Fruit fly (Drosophila melanogaster) whole organism, embryonic: ENCODE measurements around the gene barr.

Experiments used
- Ada2b ChIP-seq: fragments of 200-800 bp; sonication (Bioruptor generic); IDR thresholded peaks from 2 replicates; pipeline ENCODE4 v1.3.6; 2022; ENCODE audit warnings: missing biosample characterization, missing genetic modification characterization
- Asciz ChIP-seq: fragments of 200-800 bp; sonication (Bioruptor generic); optimal IDR thresholded peaks from 2 replicates; lab custom pipeline; 2017; ENCODE audit warnings: missing biosample characterization, mild to moderate bottlenecking, missing genetic modification characterization, missing genetic modification reagents
- Atf3 ChIP-seq: fragments of 200-800 bp; sonication (Bioruptor generic); optimal IDR thresholded peaks from 3 replicates; lab custom pipeline; 2016; ENCODE audit warnings: missing biosample characterization, missing genetic modification characterization
- Bdp1 ChIP-seq: fragments of 200-800 bp; sonication (Bioruptor generic); optimal IDR thresholded peaks from 3 replicates; lab custom pipeline; 2016; ENCODE audit warnings: missing biosample characterization, missing genetic modification characterization
- CG10431 ChIP-seq: fragments of 200-800 bp; sonication (Bioruptor generic); optimal IDR thresholded peaks from 3 replicates; lab custom pipeline; 2018; ENCODE audit warnings: missing biosample characterization, mild to moderate bottlenecking, missing genetic modification characterization
- CG11695 ChIP-seq: fragments of 200-800 bp; sonication (Bioruptor generic); IDR thresholded peaks from 3 replicates; pipeline ENCODE4 v1.3.6; 2022; ENCODE audit warnings: missing biosample characterization, missing genetic modification characterization
- CG12104 ChIP-seq: fragments of 200-800 bp; sonication (Bioruptor generic); optimal IDR thresholded peaks from 3 replicates; lab custom pipeline; 2016; ENCODE audit warnings: missing biosample characterization, missing genetic modification characterization
- CG12236 ChIP-seq: fragments of 200-800 bp; sonication (Bioruptor generic); optimal IDR thresholded peaks from 2 replicates; lab custom pipeline; 2016; ENCODE audit warnings: missing biosample characterization, missing genetic modification characterization
- CG12299 ChIP-seq: fragments of 200-800 bp; sonication (Bioruptor generic); optimal IDR thresholded peaks from 2 replicates; lab custom pipeline; 2018; ENCODE audit warnings: missing biosample characterization, mild to moderate bottlenecking, missing genetic modification characterization
- CG12391 ChIP-seq: fragments of 200-800 bp; sonication (Bioruptor generic); optimal IDR thresholded peaks from 3 replicates; lab custom pipeline; 2018; ENCODE audit warnings: missing biosample characterization, mild to moderate bottlenecking, missing genetic modification characterization, moderate library complexity
- CG12659 ChIP-seq: fragments of 200-800 bp; sonication (Bioruptor generic); optimal IDR thresholded peaks from 3 replicates; lab custom pipeline; 2017; ENCODE audit warnings: mild to moderate bottlenecking, missing biosample characterization, missing genetic modification reagents, missing genetic modification characterization
- CG14014 ChIP-seq: fragments of 200-800 bp; sonication (Bioruptor generic); IDR thresholded peaks from 2 replicates; pipeline ENCODE4 v1.3.6; 2022; ENCODE audit warnings: missing biosample characterization, missing genetic modification characterization
- CG17612 ChIP-seq: fragments of 200-800 bp; sonication (Bioruptor generic); IDR thresholded peaks from 2 replicates; pipeline ENCODE4 v1.3.6; 2022; ENCODE audit warnings: missing biosample characterization, missing genetic modification characterization
- CG18599 ChIP-seq: fragments of 200-800 bp; sonication (Bioruptor generic); optimal IDR thresholded peaks from 3 replicates; lab custom pipeline; 2017; ENCODE audit warnings: missing biosample characterization, missing genetic modification characterization, mild to moderate bottlenecking, moderate library complexity, missing genetic modification reagents
- CG2889 ChIP-seq: fragments of 200-800 bp; sonication (Bioruptor generic); IDR thresholded peaks from 3 replicates; pipeline ENCODE4 v1.3.6; 2022; ENCODE audit warnings: missing biosample characterization, missing genetic modification characterization
- CG3995 ChIP-seq: fragments of 200-800 bp; sonication (Bioruptor generic); optimal IDR thresholded peaks from 3 replicates; lab custom pipeline; 2016; ENCODE audit warnings: missing biosample characterization, missing genetic modification characterization
- CG6254 ChIP-seq: fragments of 200-800 bp; sonication (Bioruptor generic); optimal IDR thresholded peaks from 3 replicates; lab custom pipeline; 2017; ENCODE audit warnings: mild to moderate bottlenecking, missing biosample characterization, missing genetic modification reagents, missing genetic modification characterization
- CG7357 ChIP-seq: fragments of 200-800 bp; sonication (Bioruptor generic); IDR thresholded peaks from 3 replicates; pipeline ENCODE4 v1.3.6; 2022; ENCODE audit warnings: missing biosample characterization, missing genetic modification characterization
- CG7556 ChIP-seq: fragments of 200-800 bp; sonication (Bioruptor generic); optimal IDR thresholded peaks from 2 replicates; lab custom pipeline; 2017; ENCODE audit warnings: missing biosample characterization, mild to moderate bottlenecking, missing genetic modification characterization
- CrebB ChIP-seq: fragments of 200-800 bp; sonication (Bioruptor generic); optimal IDR thresholded peaks from 3 replicates; lab custom pipeline; 2018; ENCODE audit warnings: missing biosample characterization, mild to moderate bottlenecking, missing genetic modification characterization
- Dbx ChIP-seq: fragments of 200-800 bp; sonication (Bioruptor generic); IDR thresholded peaks from 3 replicates; pipeline ENCODE4 v1.3.6; 2022; ENCODE audit warnings: missing biosample characterization, missing genetic modification characterization
- Drgx ChIP-seq: fragments of 200-800 bp; sonication (Bioruptor generic); IDR thresholded peaks from 2 replicates; pipeline ENCODE4 v1.3.6; 2022; ENCODE audit warnings: missing biosample characterization, missing genetic modification characterization
- Ets65A ChIP-seq: fragments of 200-800 bp; sonication (Bioruptor generic); peaks from one replicate; lab custom pipeline; 2016; ENCODE audit warnings: missing biosample characterization, missing genetic modification characterization
- Med ChIP-seq: fragments of 200-800 bp; sonication (Bioruptor generic); peaks from one replicate; lab custom pipeline; 2016; ENCODE audit warnings: missing biosample characterization, missing genetic modification characterization, mild to moderate bottlenecking, inconsistent platforms, moderate library complexity
- Meics ChIP-seq: fragments of 200-800 bp; sonication (Bioruptor generic); optimal IDR thresholded peaks from 2 replicates; lab custom pipeline; 2017; ENCODE audit warnings: missing biosample characterization, mild to moderate bottlenecking, missing genetic modification characterization
- NC2α ChIP-seq: fragments of 200-800 bp; sonication (Bioruptor generic); optimal IDR thresholded peaks from 2 replicates; lab custom pipeline; 2016; ENCODE audit warnings: missing biosample characterization, missing genetic modification characterization
- NC2β ChIP-seq: fragments of 200-800 bp; sonication (Bioruptor generic); optimal IDR thresholded peaks from 2 replicates; lab custom pipeline; 2016; ENCODE audit warnings: missing biosample characterization, missing genetic modification characterization
- Optix ChIP-seq: fragments of 200-800 bp; sonication (Bioruptor generic); IDR thresholded peaks from 3 replicates; pipeline ENCODE4 v1.3.6; 2022; ENCODE audit warnings: missing biosample characterization, missing genetic modification characterization
- Ssrp ChIP-seq: fragments of 200-800 bp; sonication (Bioruptor generic); optimal IDR thresholded peaks from 2 replicates; lab custom pipeline; 2018; ENCODE audit warnings: missing biosample characterization, mild to moderate bottlenecking, missing genetic modification characterization, moderate library complexity
- chinmo ChIP-seq: fragments of 200-800 bp; sonication (Bioruptor generic); IDR thresholded peaks from 4 replicates; pipeline ENCODE4 v1.3.6; 2022; ENCODE audit warnings: missing biosample characterization, missing genetic modification characterization; ENCODE audit not compliant: partially characterized antibody
- dpn ChIP-seq, 2 experiments: fragments of 200-800 bp; sonication (Bioruptor generic); optimal IDR thresholded peaks; 3 replicates each; lab custom pipeline; 2016; ENCODE audit warnings: missing biosample characterization in 2 of 2, missing genetic modification characterization in 2 of 2
- gem ChIP-seq: fragments of 200-800 bp; sonication (Bioruptor generic); optimal IDR thresholded peaks from 2 replicates; lab custom pipeline; 2019; ENCODE audit warnings: missing biosample characterization, mild to moderate bottlenecking, missing genetic modification characterization, moderate library complexity
- jumu ChIP-seq: fragments of 200-800 bp; sonication (Bioruptor generic); optimal IDR thresholded peaks from 3 replicates; lab custom pipeline; 2016; ENCODE audit warnings: missing biosample characterization, missing genetic modification characterization
- lab ChIP-seq: fragments of 200-800 bp; sonication (Bioruptor generic); optimal IDR thresholded peaks from 3 replicates; lab custom pipeline; 2017; ENCODE audit warnings: missing biosample characterization, missing genetic modification characterization, mild to moderate bottlenecking, moderate library complexity, missing genetic modification reagents
- lmd ChIP-seq: fragments of 200-800 bp; sonication (Bioruptor generic); IDR thresholded peaks from 2 replicates; pipeline ENCODE4 v1.3.6; 2022; ENCODE audit warnings: missing biosample characterization, missing genetic modification characterization
- nom ChIP-seq: fragments of 200-800 bp; sonication (Bioruptor generic); optimal IDR thresholded peaks from 2 replicates; lab custom pipeline; 2017; ENCODE audit warnings: missing biosample characterization, missing genetic modification characterization, mild to moderate bottlenecking, moderate library complexity, missing genetic modification reagents
- oc ChIP-seq: fragments of 200-800 bp; sonication (Bioruptor generic); optimal IDR thresholded peaks from 2 replicates; lab custom pipeline; 2018; ENCODE audit warnings: missing biosample characterization, mild to moderate bottlenecking, missing genetic modification characterization, moderate library complexity
- onecut ChIP-seq: fragments of 200-800 bp; sonication (Bioruptor generic); IDR thresholded peaks from 2 replicates; pipeline ENCODE4 v1.3.6; 2022; ENCODE audit warnings: missing biosample characterization, missing genetic modification characterization
- prd ChIP-seq, 3 experiments: fragments of >200 bp in 2 of 3; fragments of 200-800 bp in 1 of 3; sonication (Bioruptor generic) in 1 of 3; optimal IDR thresholded peaks in 2 of 3; IDR thresholded peaks in 1 of 3; 2 replicates in 2 of 3; 3 replicates in 1 of 3; pipeline versions ENCODE4 v1.3.6 to Lab custom; 2017 to 2022; ENCODE audit warnings: missing biosample characterization in 1 of 3, missing genetic modification characterization in 1 of 3
- sd ChIP-seq: fragments of 200-800 bp; sonication (Bioruptor generic); optimal IDR thresholded peaks from 3 replicates; lab custom pipeline; 2018; ENCODE audit warnings: missing biosample characterization, mild to moderate bottlenecking, missing genetic modification characterization, moderate library complexity
- sens ChIP-seq: fragments of 200-800 bp; sonication (Bioruptor generic); peaks from one replicate; lab custom pipeline; 2016; ENCODE audit warnings: missing biosample characterization, missing genetic modification characterization
- sqz ChIP-seq: fragments of 200-800 bp; sonication (Bioruptor generic); optimal IDR thresholded peaks from 3 replicates; lab custom pipeline; 2018; ENCODE audit warnings: missing biosample characterization, mild to moderate bottlenecking, missing genetic modification characterization
- ssp ChIP-seq: fragments of 200-800 bp; sonication (Bioruptor generic); IDR thresholded peaks from 2 replicates; pipeline ENCODE4 v1.3.6; 2022; ENCODE audit warnings: missing biosample characterization, missing genetic modification characterization

barr gene

DNA sequence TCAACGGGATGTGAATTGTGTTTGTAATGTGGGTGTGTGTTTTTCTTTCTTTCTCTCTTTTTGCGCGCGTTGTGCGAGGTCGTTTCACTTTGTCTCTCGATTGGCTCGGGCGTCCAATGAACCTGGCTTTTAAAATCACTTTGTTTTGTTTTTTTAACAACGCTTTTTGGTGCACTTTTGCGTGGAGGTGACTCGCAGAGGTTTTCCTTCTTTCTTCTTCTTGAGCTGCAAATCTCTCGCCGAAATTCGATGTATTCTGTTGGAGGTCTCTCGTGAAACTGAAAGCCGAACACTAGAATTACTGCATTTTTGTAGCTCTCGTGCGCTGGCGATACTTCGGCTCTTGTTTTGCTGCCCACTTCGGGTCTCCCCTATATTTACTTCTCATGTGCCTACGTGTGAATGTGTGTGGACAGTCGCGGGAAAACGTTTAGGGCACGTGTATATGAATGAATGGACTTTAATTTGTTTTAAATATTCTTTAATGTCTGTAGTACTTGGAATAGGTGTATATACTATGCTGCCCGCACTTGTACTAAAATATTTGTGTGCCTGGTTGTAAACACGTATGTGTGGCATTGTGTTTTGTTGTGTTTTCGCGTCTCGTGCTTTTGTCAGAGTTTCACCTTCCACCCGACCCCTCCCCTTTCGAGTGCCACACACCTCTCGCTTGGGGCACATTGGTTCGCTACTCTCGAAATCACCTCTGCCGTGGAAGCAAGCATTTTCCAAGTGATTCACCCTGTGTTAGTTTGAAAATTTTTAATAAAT is 23.8 kb upstream of the barr start, which contains the start of gene fok (continued):
- TF ChIP-seq CG12236: peak; percentile 87
- TF ChIP-seq onecut (GFP tag; lab: Robert Waterston, UW): peak; percentile 93
- peak; percentile 97 for TF ChIP-seq lmd (GFP tag; lab: Robert Waterston, UW)
- peak; percentile 91 for TF ChIP-seq jumu
- peak; percentile 85 for TF ChIP-seq ssp (GFP tag; lab: Robert Waterston, UW)
- peak; percentile 99 for TF ChIP-seq CG18599 (GFP tag; lab: Kevin White, UChicago)
- TF ChIP-seq, all 482 proteins: peak for 449

DNA sequence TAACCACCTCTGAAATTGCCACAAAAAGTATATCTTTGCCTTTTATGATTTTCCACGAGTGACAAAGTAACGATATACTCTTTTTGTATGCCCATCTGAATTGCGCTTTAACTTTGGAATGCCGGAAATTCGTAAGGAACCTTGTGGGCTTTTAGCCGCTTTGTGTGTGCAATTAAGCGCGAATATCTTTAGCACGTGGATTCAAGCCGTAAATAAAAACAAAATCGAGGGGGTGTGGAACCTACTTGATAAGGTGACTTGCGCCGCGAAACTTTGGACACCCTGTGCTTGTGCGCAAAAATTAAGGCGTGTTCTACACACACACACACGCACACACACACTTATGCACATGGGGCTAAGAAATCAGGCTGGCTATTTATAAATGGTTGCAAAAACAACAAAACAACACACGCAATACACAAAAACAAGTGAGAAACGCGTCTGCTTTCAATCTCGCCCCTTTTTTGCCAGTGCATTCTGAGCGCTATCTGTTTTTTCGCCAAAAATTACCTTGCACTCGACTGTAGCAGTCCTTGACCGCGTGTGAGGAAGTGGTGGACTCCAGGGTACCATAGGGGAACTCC is 23.0 kb upstream of the barr start:
- TF ChIP-seq onecut (GFP tag; lab: Robert Waterston, UW) (no peak), Med (GFP tag; lab: Kevin White, UChicago) (peak; percentile 50), Ssrp (tag; lab: Kevin White, UChicago) (no peak), nom (GFP tag; lab: Kevin White, UChicago) (no peak), Optix (GFP tag; lab: Robert Waterston, UW) (0 out of 3 replicates have a peak, but pooled peaks have one; percentile 14), prd (optimal IDR thresholded peaks at IDR 0.05; lab: Kevin White, UChicago) (no peak), prd (GFP tag; IDR thresholded peaks at IDR 0.05; lab: Robert Waterston, UW) (0 out of 3 replicates have a peak, but pooled peaks have one; percentile 21), CG12236 (no peak), lab (peak; percentile 12), sd (tag; lab: Kevin White, UChicago) (peak; percentile 18), chinmo (GFP tag; lab: Robert Waterston, UW) (0 out of 4 replicates have a peak, but pooled peaks have one; percentile 55), NC2β (GFP tag; lab: Kevin White, UChicago) (no peak), CG6254 (GFP tag; lab: Kevin White, UChicago) (peak; percentile 59), Ada2b (GFP tag; lab: Robert Waterston, UW) (peak; percentile 8; the same call in 1 of the 2 replicates), CG14014 (GFP tag; lab: Robert Waterston, UW) (0 out of 2 replicates have a peak, but pooled peaks have one; percentile 7), Meics (GFP tag; lab: Kevin White, UChicago) (peak; percentile 66), CG3995 (GFP tag; lab: Kevin White, UChicago) (peak; percentile 49), Dbx (GFP tag; lab: Robert Waterston, UW) (0 out of 3 replicates have a peak, but pooled peaks have one; percentile 12), Drgx (GFP tag; lab: Robert Waterston, UW) (0 out of 2 replicates have a peak, but pooled peaks have one; percentile 26), Ets65A (GFP tag; lab: Kevin White, UChicago) (peak; percentile 84)

DNA sequence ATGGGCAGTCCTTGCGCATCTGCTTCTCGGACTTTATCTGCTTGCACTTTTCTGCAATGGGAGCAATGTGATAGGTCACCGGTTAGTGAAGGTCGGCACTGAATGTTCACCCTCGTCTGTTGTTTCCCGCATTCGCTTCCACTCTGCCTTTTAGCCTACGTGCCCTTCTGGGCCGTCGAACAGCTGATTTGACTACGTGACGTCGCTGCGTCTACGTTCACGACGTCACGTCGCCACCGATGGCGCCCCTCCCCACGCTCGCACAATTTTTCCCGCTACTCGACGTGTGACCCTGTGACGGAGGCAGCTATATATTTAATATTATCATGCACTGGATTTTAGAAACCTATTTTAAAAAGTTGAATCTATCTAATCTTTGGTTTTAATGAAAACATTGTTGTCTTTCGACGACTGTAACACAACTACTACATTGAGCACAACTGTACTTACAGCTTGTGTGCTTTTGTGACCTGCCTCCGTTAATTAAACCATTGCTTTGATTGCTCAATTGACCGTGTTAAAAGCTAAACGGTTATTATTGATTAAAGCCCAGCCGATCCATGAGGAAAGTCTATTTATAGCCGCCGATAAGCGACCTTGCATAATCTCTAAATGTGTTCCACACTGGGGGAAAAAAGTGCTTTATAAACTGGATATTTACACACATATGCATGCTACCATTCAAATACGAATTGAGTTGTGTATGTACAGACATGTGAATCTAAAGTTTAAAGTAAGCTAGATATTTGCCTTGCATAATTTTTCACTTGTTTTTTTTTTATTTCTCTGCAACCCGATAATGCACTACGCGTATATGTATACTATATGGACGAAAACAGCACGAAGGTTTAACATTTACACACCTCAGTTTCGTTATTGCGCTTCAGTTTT is 22.0 kb upstream of the barr start:
- TF ChIP-seq dpn (GFP tag; optimal IDR thresholded peaks at IDR 0.05; lab: Kevin White, UChicago) (peak in 1 of 2 experiments; percentile 5), oc (tag; lab: Kevin White, UChicago) (no peak), gem (tag; lab: Kevin White, UChicago) (peak; percentile 45), CG11695 (GFP tag; lab: Robert Waterston, UW) (no peak), NC2α (no peak), Asciz (GFP tag; lab: Kevin White, UChicago) (peak; percentile 36), CrebB (no peak), CG12104 (GFP tag; lab: Kevin White, UChicago) (no peak), CG12299 (no peak), CG10431 (no peak), CG7556 (peak; percentile 29), CG7357 (GFP tag; lab: Robert Waterston, UW) (no peak), CG2889 (no peak), sqz (GFP tag; lab: Kevin White, UChicago) (peak; percentile 13), Atf3 (GFP tag; lab: Kevin White, UChicago) (no peak), Bdp1 (no peak), CG17612 (no peak), CG12659 (GFP tag; lab: Kevin White, UChicago) (no peak), sens (GFP tag; lab: Kevin White, UChicago) (peak; percentile 71), CG12391 (tag; lab: Kevin White, UChicago) (peak; percentile 9)
